Fruit fly (Drosophila melanogaster) whole organism, wandering third instar larva: ENCODE measurements around the gene slam.

Experiments used
- Abd-B ChIP-seq: fragments of >200 bp; optimal IDR thresholded peaks from 2 replicates; lab custom pipeline; 2017; ENCODE audit warnings: missing biosample characterization, missing genetic modification characterization
- Dif ChIP-seq: fragments of 200-275, 200-300 bp; sonication (Bioruptor generic); optimal IDR thresholded peaks from 2 replicates; lab custom pipeline; 2018; ENCODE audit warnings: missing biosample characterization, missing genetic modification characterization; ENCODE audit not compliant: partially characterized antibody
- Mio ChIP-seq: sonication (Bioruptor generic); optimal IDR thresholded peaks from 2 replicates; lab custom pipeline; 2016; ENCODE audit warnings: missing biosample characterization, missing genetic modification characterization
- N ChIP-seq: fragments of >200 bp; optimal IDR thresholded peaks from 2 replicates; lab custom pipeline; 2018; ENCODE audit warnings: missing biosample characterization, missing external identifiers, missing genetic modification characterization
- fru ChIP-seq: fragments of 200-800 bp; sonication (Bioruptor generic); optimal IDR thresholded peaks from 3 replicates; lab custom pipeline; 2016; ENCODE audit warnings: missing biosample characterization, mild to moderate bottlenecking, missing genetic modification characterization
- psq ChIP-seq: fragments of 200-800 bp; sonication (Bioruptor generic); optimal IDR thresholded peaks from 3 replicates; lab custom pipeline; 2017; ENCODE audit warnings: missing biosample characterization, mild to moderate bottlenecking, missing genetic modification characterization, moderate library complexity
- usp ChIP-seq: fragments of >200 bp; optimal IDR thresholded peaks from 2 replicates; lab custom pipeline; 2017; ENCODE audit warnings: missing biosample characterization, missing genetic modification characterization

- no peak for TF ChIP-seq psq (GFP tag; lab: Kevin White, UChicago)
- no peak for TF ChIP-seq Dif
- no peak for TF ChIP-seq usp (GFP tag; lab: Kevin White, UChicago)
- TF ChIP-seq fru (GFP tag; lab: Kevin White, UChicago) = no peak
- no peak for TF ChIP-seq Mio (GFP tag; lab: Kevin White, UChicago)
- no peak for TF ChIP-seq Abd-B (GFP tag; lab: Kevin White, UChicago)
- no peak for TF ChIP-seq N (GFP tag; lab: Kevin White, UChicago)
Measured at dm6 chr2L:6360059-6360458, 12.1 kb upstream of the slam start.
